Worm (Caenorhabditis elegans) whole organism, early embryonic: ENCODE measurements around the gene srw-34.

Experiments used
- ama-1 ChIP-seq: fragments of 150-350 bp; optimal IDR thresholded peaks from 2 replicates; lab custom pipeline; 2014
- hmg-4 ChIP-seq: fragments of 200-800 bp; sonication (Bioruptor generic); optimal IDR thresholded peaks from 2 replicates; lab custom pipeline; 2018; ENCODE audit warnings: mild to moderate bottlenecking, missing genetic modification characterization, missing compliant biosample characterization

- TF ChIP-seq ama-1 (lab: Kevin White, UChicago) (no peak), hmg-4 (GFP tag; lab: Kevin White, UChicago) (no peak)
Measured at ce11 chrV:16499006-16499405, 23.1 kb downstream of the srw-34 start, which contains the start of gene F36D3.1.
